Fruit fly (Drosophila melanogaster) whole organism, embryonic: ENCODE data around the gene siz.
A peak's percentile ranks its signal among the peaks of the same experiment; 100 is the strongest.

Experiments
- Abd-B ChIP-seq: fragments of 200-800 bp; sonication (Bioruptor generic); optimal IDR thresholded peaks from 2 replicates; lab custom pipeline; 2018; ENCODE audit warnings: missing biosample characterization, mild to moderate bottlenecking, missing genetic modification characterization, moderate library complexity
- B-H2 ChIP-seq: fragments of 200-800 bp; sonication (Bioruptor generic); optimal IDR thresholded peaks from 2 replicates; lab custom pipeline; 2018; ENCODE audit warnings: missing biosample characterization, mild to moderate bottlenecking, missing genetic modification characterization
- CG10147 ChIP-seq: fragments of 200-800 bp; sonication (Bioruptor generic); optimal IDR thresholded peaks from 2 replicates; lab custom pipeline; 2019; ENCODE audit warnings: missing biosample characterization, mild to moderate bottlenecking, missing genetic modification characterization, moderate library complexity
- CG10274 ChIP-seq: fragments of 200-800 bp; sonication (Bioruptor generic); optimal IDR thresholded peaks from 3 replicates; lab custom pipeline; 2017; ENCODE audit warnings: missing biosample characterization, mild to moderate bottlenecking, missing genetic modification characterization
- CG10543 ChIP-seq: fragments of 200-800 bp; sonication (Bioruptor generic); optimal IDR thresholded peaks from 3 replicates; lab custom pipeline; 2017; ENCODE audit warnings: missing biosample characterization, mild to moderate bottlenecking, missing genetic modification characterization, moderate library complexity
- CG12104 ChIP-seq: fragments of 200-800 bp; sonication (Bioruptor generic); optimal IDR thresholded peaks from 3 replicates; lab custom pipeline; 2016; ENCODE audit warnings: missing biosample characterization, missing genetic modification characterization
- CG12155 ChIP-seq: fragments of 200-800 bp; sonication (Bioruptor generic); optimal IDR thresholded peaks from 3 replicates; lab custom pipeline; 2016; ENCODE audit warnings: missing biosample characterization, missing genetic modification characterization
- CG15011 ChIP-seq: fragments of 200-800 bp; sonication (Bioruptor generic); optimal IDR thresholded peaks from 3 replicates; lab custom pipeline; 2018; ENCODE audit warnings: missing biosample characterization, mild to moderate bottlenecking, missing genetic modification characterization
- CG15696 ChIP-seq: fragments of 200-800 bp; sonication (Bioruptor generic); optimal IDR thresholded peaks from 2 replicates; lab custom pipeline; 2019; ENCODE audit warnings: missing biosample characterization, mild to moderate bottlenecking, missing genetic modification characterization, moderate library complexity
- CG17568 ChIP-seq: fragments of 200-800 bp; sonication (Bioruptor generic); optimal IDR thresholded peaks from 2 replicates; lab custom pipeline; 2018; ENCODE audit warnings: missing biosample characterization, mild to moderate bottlenecking, missing genetic modification characterization, moderate library complexity
- CG1792 ChIP-seq: fragments of 200-800 bp; sonication (Bioruptor generic); optimal IDR thresholded peaks from 2 replicates; lab custom pipeline; 2016; ENCODE audit warnings: missing biosample characterization, missing genetic modification characterization
- CG18764 ChIP-seq: fragments of 200-800 bp; sonication (Bioruptor generic); optimal IDR thresholded peaks from 3 replicates; lab custom pipeline; 2016; ENCODE audit warnings: missing biosample characterization, missing genetic modification characterization
- CG2116 ChIP-seq: fragments of 200-800 bp; sonication (Bioruptor generic); optimal IDR thresholded peaks from 3 replicates; lab custom pipeline; 2018; ENCODE audit warnings: missing biosample characterization, mild to moderate bottlenecking, missing genetic modification characterization
- CG2129 ChIP-seq: fragments of 200-800 bp; sonication (Bioruptor generic); IDR thresholded peaks from 2 replicates; pipeline ENCODE4 v1.3.6; 2022; ENCODE audit warnings: missing biosample characterization, missing genetic modification characterization; ENCODE audit not compliant: partially characterized antibody
- CG2199 ChIP-seq: fragments of 200-800 bp; sonication (Bioruptor generic); IDR thresholded peaks from 3 replicates; pipeline ENCODE4 v1.3.6; 2022; ENCODE audit warnings: missing biosample characterization, missing genetic modification characterization
- CG34224 ChIP-seq: fragments of 200-800 bp; sonication (Bioruptor generic); IDR thresholded peaks from 3 replicates; pipeline ENCODE4 v1.3.6; 2022; ENCODE audit warnings: missing biosample characterization, missing genetic modification characterization; ENCODE audit not compliant: partially characterized antibody
- CG34376 ChIP-seq: fragments of 200-800 bp; sonication (Bioruptor generic); optimal IDR thresholded peaks from 2 replicates; lab custom pipeline; 2018; ENCODE audit warnings: missing biosample characterization, mild to moderate bottlenecking, missing genetic modification characterization
- CG4404 ChIP-seq: fragments of 200-800 bp; sonication (Bioruptor generic); IDR thresholded peaks from 2 replicates; pipeline ENCODE4 v1.3.6; 2022; ENCODE audit warnings: missing biosample characterization, missing genetic modification characterization
- CG4854 ChIP-seq: fragments of 200-800 bp; sonication (Bioruptor generic); optimal IDR thresholded peaks from 2 replicates; lab custom pipeline; 2016; ENCODE audit warnings: missing biosample characterization, missing genetic modification characterization, inconsistent platforms
- CG6854 ChIP-seq: fragments of 200-800 bp; sonication (Bioruptor generic); optimal IDR thresholded peaks from 3 replicates; lab custom pipeline; 2017; ENCODE audit warnings: missing biosample characterization, mild to moderate bottlenecking, missing genetic modification characterization
- CG7839 ChIP-seq: fragments of 200-800 bp; sonication (Bioruptor generic); optimal IDR thresholded peaks from 3 replicates; lab custom pipeline; 2018; ENCODE audit warnings: missing biosample characterization, mild to moderate bottlenecking, missing genetic modification characterization, moderate library complexity
- CoRest ChIP-seq: fragments of 200-800 bp; sonication (Bioruptor generic); optimal IDR thresholded peaks from 3 replicates; lab custom pipeline; 2018; ENCODE audit warnings: missing biosample characterization, mild to moderate bottlenecking, missing genetic modification characterization, moderate library complexity
- Dad ChIP-seq: fragments of 200-800 bp; sonication (Bioruptor generic); optimal IDR thresholded peaks from 3 replicates; lab custom pipeline; 2016; ENCODE audit warnings: missing biosample characterization, missing genetic modification characterization
- Deaf1 ChIP-seq: fragments of 200-800 bp; optimal IDR thresholded peaks from 3 replicates; lab custom pipeline; 2019; ENCODE audit warnings: missing biosample characterization, mild to moderate bottlenecking, missing genetic modification characterization, moderate library complexity
- Hmr ChIP-seq: fragments of 200-800 bp; sonication (Bioruptor generic); optimal IDR thresholded peaks from 3 replicates; lab custom pipeline; 2017; ENCODE audit warnings: mild to moderate bottlenecking, missing biosample characterization, missing genetic modification reagents, missing genetic modification characterization
- MTF-1 ChIP-seq: fragments of 200-800 bp; sonication (Bioruptor generic); optimal IDR thresholded peaks from 2 replicates; lab custom pipeline; 2018; ENCODE audit warnings: missing biosample characterization, mild to moderate bottlenecking, missing genetic modification characterization, borderline replicate concordance
- NfI ChIP-seq: fragments of 200-800 bp; sonication (Bioruptor generic); optimal IDR thresholded peaks from 3 replicates; lab custom pipeline; 2018; ENCODE audit warnings: missing biosample characterization, mild to moderate bottlenecking, missing genetic modification characterization, moderate library complexity
- ara ChIP-seq: fragments of 200-800 bp; sonication (Bioruptor generic); IDR thresholded peaks from 2 replicates; pipeline ENCODE4 v1.3.6; 2022; ENCODE audit warnings: missing biosample characterization, missing genetic modification characterization
- ash1 ChIP-seq: fragments of 200-800 bp; sonication (Bioruptor generic); optimal IDR thresholded peaks from 2 replicates; lab custom pipeline; 2018; ENCODE audit warnings: missing biosample characterization, mild to moderate bottlenecking, missing genetic modification characterization
- ato ChIP-seq: fragments of 200-800 bp; sonication (Bioruptor generic); IDR thresholded peaks from 2 replicates; pipeline ENCODE4 v1.3.6; 2022; ENCODE audit warnings: missing biosample characterization, missing genetic modification characterization; ENCODE audit not compliant: partially characterized antibody
- chif ChIP-seq, 2 experiments: fragments of 200-800 bp; sonication (Bioruptor generic); optimal IDR thresholded peaks; 3 replicates each; lab custom pipeline; 2016; ENCODE audit warnings: missing biosample characterization in 2 of 2, missing genetic modification characterization in 2 of 2
- chm ChIP-seq: fragments of 200-800 bp; sonication (Bioruptor generic); IDR thresholded peaks from 2 replicates; pipeline ENCODE4 v1.3.6; 2022; ENCODE audit warnings: missing biosample characterization, missing genetic modification characterization
- ci ChIP-seq: fragments of 200-800 bp; sonication (Bioruptor generic); IDR thresholded peaks from 3 replicates; pipeline ENCODE4 v1.3.6; 2022; ENCODE audit warnings: missing biosample characterization, missing genetic modification characterization
- ftz-f1 ChIP-seq: fragments of 200-800 bp; sonication (Bioruptor generic); optimal IDR thresholded peaks from 2 replicates; lab custom pipeline; 2016; ENCODE audit warnings: missing biosample characterization, missing genetic modification characterization
- gt ChIP-seq: fragments of 200-800 bp; sonication (Bioruptor generic); IDR thresholded peaks from 2 replicates; pipeline ENCODE4 v1.3.6; 2022; ENCODE audit warnings: missing biosample characterization, missing genetic modification characterization
- ken ChIP-seq: fragments of 200-800 bp; sonication (Bioruptor generic); IDR thresholded peaks from 3 replicates; pipeline ENCODE4 v1.3.6; 2022; ENCODE audit warnings: missing biosample characterization, missing genetic modification characterization
- lov ChIP-seq, 2 experiments: fragments of 200-800 bp in 1 of 2; fragments of >200 bp in 1 of 2; sonication (Bioruptor generic) in 1 of 2; IDR thresholded peaks in 1 of 2; optimal IDR thresholded peaks in 1 of 2; 2 replicates in 1 of 2; 3 replicates in 1 of 2; pipeline versions ENCODE4 v1.3.6 to Lab custom; 2017 to 2022; ENCODE audit warnings: missing biosample characterization in 1 of 2, missing genetic modification characterization in 1 of 2
- nmo ChIP-seq: fragments of 200-800 bp; sonication (Bioruptor generic); optimal IDR thresholded peaks from 2 replicates; lab custom pipeline; 2018; ENCODE audit warnings: missing biosample characterization, mild to moderate bottlenecking, missing genetic modification characterization, moderate library complexity
- odd ChIP-seq: fragments of 200-800 bp; sonication (Bioruptor generic); optimal IDR thresholded peaks from 2 replicates; lab custom pipeline; 2017; ENCODE audit warnings: missing biosample characterization, mild to moderate bottlenecking, missing genetic modification characterization
- pan ChIP-seq, 4 experiments: fragments of >200 bp in 3 of 4; fragments of 200-800 bp in 1 of 4; sonication (Bioruptor generic) in 1 of 4; optimal IDR thresholded peaks in 3 of 4; IDR thresholded peaks in 1 of 4; 2 replicates each; pipeline versions ENCODE4 v1.3.6 to Lab custom; 2017 to 2022; ENCODE audit warnings: missing biosample characterization in 2 of 4, missing genetic modification characterization in 2 of 4, mixed read lengths in 1 of 4
- pros ChIP-seq: fragments of 200-800 bp; sonication (Bioruptor generic); optimal IDR thresholded peaks from 3 replicates; lab custom pipeline; 2019; ENCODE audit warnings: missing biosample characterization, mild to moderate bottlenecking, missing genetic modification characterization, moderate library complexity
- sc ChIP-seq, 3 experiments: fragments of >200 bp in 2 of 3; fragments of 200-800 bp in 1 of 3; sonication (Bioruptor generic) in 1 of 3; optimal IDR thresholded peaks; 2 replicates in 2 of 3; 3 replicates in 1 of 3; lab custom pipeline; 2017; ENCODE audit warnings: mild to moderate bottlenecking in 1 of 3, missing biosample characterization in 1 of 3, missing genetic modification characterization in 1 of 3, missing genetic modification reagents in 1 of 3
- schlank ChIP-seq: fragments of 200-800 bp; sonication (Bioruptor generic); optimal IDR thresholded peaks from 2 replicates; lab custom pipeline; 2018; ENCODE audit warnings: missing biosample characterization, mild to moderate bottlenecking, missing genetic modification characterization
- sd ChIP-seq: fragments of 200-800 bp; sonication (Bioruptor generic); optimal IDR thresholded peaks from 3 replicates; lab custom pipeline; 2018; ENCODE audit warnings: missing biosample characterization, mild to moderate bottlenecking, missing genetic modification characterization, moderate library complexity
- vnd ChIP-seq: fragments of 200-800 bp; sonication (Bioruptor generic); IDR thresholded peaks from 3 replicates; pipeline ENCODE4 v1.3.6; 2022; ENCODE audit warnings: missing biosample characterization, missing genetic modification characterization; ENCODE audit not compliant: partially characterized antibody
- z ChIP-seq: fragments of 200-800 bp; sonication (Bioruptor generic); IDR thresholded peaks from 3 replicates; pipeline ENCODE4 v1.3.6; 2022; ENCODE audit warnings: missing biosample characterization, missing genetic modification characterization
- zfh2 ChIP-seq: fragments of 200-800 bp; sonication (Bioruptor generic); optimal IDR thresholded peaks from 2 replicates; lab custom pipeline; 2016; ENCODE audit warnings: missing biosample characterization, missing genetic modification characterization

Gene siz

dm6 chr3L:21010846-21011607 is 23.3 kb upstream of the siz start (continued):
- TF ChIP-seq CG10147 (GFP tag; lab: Kevin White, UChicago) (no peak), CG2129 (GFP tag; lab: Robert Waterston, UW) (no peak), CG4404 (GFP tag; lab: Robert Waterston, UW) (no peak), sc (optimal IDR thresholded peaks at IDR 0.05; lab: Kevin White, UChicago) (no peak), sc (GFP tag; optimal IDR thresholded peaks at IDR 0.05; lab: Kevin White, UChicago) (no peak), nmo (GFP tag; lab: Kevin White, UChicago) (peak; percentile 23), CG15696 (no peak), ato (no peak), ci (GFP tag; lab: Robert Waterston, UW) (0 out of 3 replicates have a peak, but pooled peaks have one; percentile 62), CG7839 (tag; lab: Kevin White, UChicago) (peak; percentile 55), CG12155 (GFP tag; lab: Kevin White, UChicago) (no peak), CG15011 (GFP tag; lab: Kevin White, UChicago) (peak; percentile 23), CoRest (tag; lab: Kevin White, UChicago) (peak; percentile 54), chif (GFP tag; optimal IDR thresholded peaks at IDR 0.05; lab: Kevin White, UChicago) (no peak), schlank (tag; lab: Kevin White, UChicago) (no peak), CG12104 (GFP tag; lab: Kevin White, UChicago) (no peak), CG2116 (GFP tag; lab: Kevin White, UChicago) (no peak), gt (GFP tag; lab: Robert Waterston, UW) (no peak), lov (optimal IDR thresholded peaks at IDR 0.05; lab: Kevin White, UChicago) (no peak), lov (GFP tag; IDR thresholded peaks at IDR 0.05; lab: Robert Waterston, UW) (no peak), CG1792 (no peak), chm (GFP tag; lab: Robert Waterston, UW) (no peak), ken (GFP tag; lab: Robert Waterston, UW) (no peak), CG2199 (GFP tag; lab: Robert Waterston, UW) (0 out of 3 replicates have a peak, but pooled peaks have one; percentile 68), CG34376 (peak; percentile 8), Deaf1 (tag; lab: Kevin White, UChicago) (peak; percentile 32), ftz-f1 (GFP tag; lab: Kevin White, UChicago) (peak; percentile 90), Dad (GFP tag; lab: Kevin White, UChicago) (no peak), CG18764 (GFP tag; lab: Kevin White, UChicago) (no peak), CG4854 (GFP tag; lab: Kevin White, UChicago) (no peak), MTF-1 (GFP tag; lab: Kevin White, UChicago) (no peak), pros (GFP tag; lab: Kevin White, UChicago) (peak; percentile 76), zfh2 (GFP tag; lab: Kevin White, UChicago) (no peak), Abd-B (no peak), CG34224 (no peak), CG6854 (GFP tag; lab: Kevin White, UChicago) (no peak), CG10543 (GFP tag; lab: Kevin White, UChicago) (no peak), odd (GFP tag; lab: Kevin White, UChicago) (no peak), ash1 (GFP tag; lab: Kevin White, UChicago) (no peak), z (no peak), Hmr (GFP tag; lab: Kevin White, UChicago) (no peak), CG17568 (GFP tag; lab: Kevin White, UChicago) (no peak), vnd (no peak), CG10274 (GFP tag; lab: Kevin White, UChicago) (no peak), pan (optimal IDR thresholded peaks at IDR 0.05; lab: Kevin White, UChicago) (no peak), pan (GFP tag; optimal IDR thresholded peaks at IDR 0.05 in 1 of 2, IDR thresholded peaks at IDR 0.05 in 1 of 2) (no peak), ara (GFP tag; lab: Robert Waterston, UW) (no peak), sd (tag; lab: Kevin White, UChicago) (peak; percentile 44), NfI (GFP tag; lab: Kevin White, UChicago) (no peak), B-H2 (GFP tag; lab: Kevin White, UChicago) (no peak)
